Worm (Caenorhabditis elegans) whole organism, young adult: ENCODE data around the gene Y67D8C.2.

Experiments
- B0336.3 ChIP-seq: fragments of 200-800 bp; sonication (Bioruptor generic); IDR thresholded peaks from 2 replicates; pipeline ENCODE4 v1.3.6; 2022; ENCODE audit warnings: missing genetic modification characterization, missing compliant biosample characterization
- F10E7.11 ChIP-seq: sonication (generic microtip); optimal IDR thresholded peaks from 2 replicates; lab custom pipeline; 2017; ENCODE audit warnings: mild to moderate bottlenecking, missing genetic modification characterization, moderate library complexity, missing compliant biosample characterization
- F33H1.4 ChIP-seq: fragments of 200-800 bp; sonication (Bioruptor generic); IDR thresholded peaks from 2 replicates; pipeline ENCODE4 v1.3.6; 2022; ENCODE audit warnings: missing genetic modification reagents, missing genetic modification characterization, missing compliant biosample characterization
- F39B2.1 ChIP-seq: fragments of 200-800 bp; sonication (Bioruptor generic); IDR thresholded peaks from 2 replicates; pipeline ENCODE4 v1.3.6; 2022; ENCODE audit warnings: missing genetic modification reagents, missing genetic modification characterization, missing compliant biosample characterization
- F52B5.7 ChIP-seq: sonication (generic microtip); optimal IDR thresholded peaks from 2 replicates; lab custom pipeline; 2016; ENCODE audit warnings: mild to moderate bottlenecking, missing genetic modification characterization, missing compliant biosample characterization
- F57C9.4 ChIP-seq: sonication (generic microtip); optimal IDR thresholded peaks from 2 replicates; lab custom pipeline; 2017; ENCODE audit warnings: mild to moderate bottlenecking, missing genetic modification characterization, missing compliant biosample characterization
- T07F8.4 ChIP-seq: sonication (generic microtip); optimal IDR thresholded peaks from 2 replicates; lab custom pipeline; 2016; ENCODE audit warnings: mild to moderate bottlenecking, missing genetic modification characterization, moderate library complexity, missing compliant biosample characterization
- Y56A3A.18 ChIP-seq: fragments of 200-800 bp; sonication (Bioruptor generic); IDR thresholded peaks from 2 replicates; pipeline ENCODE4 v1.3.6; 2022; ENCODE audit warnings: missing genetic modification reagents, missing genetic modification characterization, missing compliant biosample characterization
- Y67H2A.10 ChIP-seq: fragments of 200-800 bp; sonication (Bioruptor generic); conservative IDR thresholded peaks from 2 replicates; pipeline ENCODE4 v1.3.6; 2022; ENCODE audit warnings: missing genetic modification reagents, missing genetic modification characterization, missing compliant biosample characterization
- Y79H2A.3 ChIP-seq: fragments of 200-800 bp; sonication (Bioruptor generic); conservative IDR thresholded peaks from 2 replicates; pipeline ENCODE4 v1.3.6; 2022; ENCODE audit warnings: missing genetic modification reagents, missing genetic modification characterization, missing compliant biosample characterization
- Y95B8A.8 ChIP-seq: fragments of 200-800 bp; sonication (Bioruptor generic); IDR thresholded peaks from 2 replicates; pipeline ENCODE4 v1.3.6; 2022; ENCODE audit warnings: missing genetic modification reagents, missing genetic modification characterization, missing compliant biosample characterization
- ZK185.1 ChIP-seq: sonication (generic microtip); optimal IDR thresholded peaks from 2 replicates; lab custom pipeline; 2016; ENCODE audit warnings: mild to moderate bottlenecking, missing genetic modification characterization, missing compliant biosample characterization; ENCODE audit not compliant: poor library complexity, severe bottlenecking
- aptf-3 ChIP-seq: fragments of 200-800 bp; sonication (Bioruptor generic); IDR thresholded peaks from 2 replicates; pipeline ENCODE4 v1.3.6; 2022; ENCODE audit warnings: missing genetic modification characterization, missing compliant biosample characterization
- attf-6 ChIP-seq: fragments of 200-800 bp; sonication (Bioruptor generic); IDR thresholded peaks from 2 replicates; pipeline ENCODE4 v1.3.6; 2022; ENCODE audit warnings: missing genetic modification reagents, missing genetic modification characterization, missing compliant biosample characterization
- cebp-1 ChIP-seq, 2 experiments: fragments of 200-800 bp in 1 of 2; sonication (Bioruptor generic) in 1 of 2; sonication (generic microtip) in 1 of 2; IDR thresholded peaks in 1 of 2; optimal IDR thresholded peaks in 1 of 2; 2 replicates each; pipeline versions ENCODE4 v1.3.6 to Lab custom; 2017 to 2022; ENCODE audit warnings: missing compliant biosample characterization in 2 of 2, missing genetic modification characterization in 2 of 2, mild to moderate bottlenecking in 1 of 2, missing genetic modification reagents in 1 of 2, moderate library complexity in 1 of 2
- efl-1 ChIP-seq: fragments of 150-350 bp; optimal IDR thresholded peaks from 2 replicates; lab custom pipeline; 2014; ENCODE audit warnings: missing biosample characterization, missing genetic modification reagents, missing genetic modification characterization
- fkh-3 ChIP-seq: sonication (generic microtip); optimal IDR thresholded peaks from 2 replicates; lab custom pipeline; 2016; ENCODE audit warnings: mild to moderate bottlenecking, missing genetic modification characterization, missing compliant biosample characterization
- hmg-1.2 ChIP-seq: fragments of 200-800 bp; sonication (Bioruptor generic); IDR thresholded peaks from 2 replicates; pipeline ENCODE4 v1.3.6; 2022; ENCODE audit warnings: missing genetic modification reagents, missing genetic modification characterization, missing compliant biosample characterization
- hsf-1 ChIP-seq: fragments of 200-800 bp; sonication (Bioruptor generic); IDR thresholded peaks from 2 replicates; pipeline ENCODE4 v1.3.6; 2022; ENCODE audit warnings: missing genetic modification reagents, missing genetic modification characterization, missing compliant biosample characterization
- let-526 ChIP-seq: fragments of 200-800 bp; sonication (Bioruptor generic); IDR thresholded peaks from 2 replicates; pipeline ENCODE4 v1.3.6; 2022; ENCODE audit warnings: missing genetic modification reagents, missing genetic modification characterization, missing compliant biosample characterization
- lin-26 ChIP-seq: fragments of 200-800 bp; sonication (Bioruptor generic); IDR thresholded peaks from 2 replicates; pipeline ENCODE4 v1.3.6; 2022; ENCODE audit warnings: missing genetic modification reagents, missing genetic modification characterization, missing compliant biosample characterization
- madf-8 ChIP-seq: fragments of 200-800 bp; sonication (Bioruptor generic); conservative IDR thresholded peaks from 2 replicates; pipeline ENCODE4 v1.3.6; 2022; ENCODE audit warnings: missing genetic modification reagents, missing genetic modification characterization, missing compliant biosample characterization
- mcd-1 ChIP-seq: fragments of 200-800 bp; sonication (Bioruptor generic); IDR thresholded peaks from 2 replicates; pipeline ENCODE4 v1.3.6; 2022; ENCODE audit warnings: missing genetic modification reagents, missing genetic modification characterization, missing compliant biosample characterization
- mxl-1 ChIP-seq: sonication (generic microtip); optimal IDR thresholded peaks from 2 replicates; lab custom pipeline; 2016; ENCODE audit warnings: missing genetic modification characterization, missing compliant biosample characterization
- nfyb-1 ChIP-seq: fragments of 200-800 bp; sonication (Bioruptor generic); IDR thresholded peaks from 2 replicates; pipeline ENCODE4 v1.3.6; 2022; ENCODE audit warnings: missing genetic modification reagents, missing genetic modification characterization, missing compliant biosample characterization
- nhr-80 ChIP-seq: sonication (generic microtip); optimal IDR thresholded peaks from 2 replicates; lab custom pipeline; 2016; ENCODE audit warnings: missing genetic modification characterization, missing compliant biosample characterization
- nhr-90 ChIP-seq: sonication (generic microtip); optimal IDR thresholded peaks from 2 replicates; lab custom pipeline; 2016; ENCODE audit warnings: missing genotype, mild to moderate bottlenecking, missing genetic modification characterization, missing compliant biosample characterization
- sea-2 ChIP-seq: fragments of 200-800 bp; sonication (Bioruptor generic); IDR thresholded peaks from 2 replicates; pipeline ENCODE4 v1.3.6; 2022; ENCODE audit warnings: missing genetic modification characterization, missing compliant biosample characterization
- snpc-1.1 ChIP-seq: sonication (generic microtip); optimal IDR thresholded peaks from 2 replicates; lab custom pipeline; 2017; ENCODE audit warnings: missing genetic modification characterization, mild to moderate bottlenecking, missing compliant biosample characterization, antibody characterized with exemption, moderate library complexity, missing genotype, missing genetic modification reagents; ENCODE audit not compliant: insufficient read depth
- snpc-1.3 ChIP-seq: sonication (generic microtip); optimal IDR thresholded peaks from 2 replicates; lab custom pipeline; 2017; ENCODE audit warnings: missing genetic modification characterization, mild to moderate bottlenecking, missing compliant biosample characterization, antibody characterized with exemption, moderate library complexity, missing genotype, missing genetic modification reagents; ENCODE audit not compliant: insufficient read depth
- tbp1 ChIP-seq: fragments of 200-800 bp; sonication (Bioruptor generic); optimal IDR thresholded peaks from 2 replicates; lab custom pipeline; 2018; ENCODE audit warnings: mild to moderate bottlenecking, missing genetic modification characterization, missing compliant biosample characterization
- unc-130 ChIP-seq: sonication (generic microtip); optimal IDR thresholded peaks from 2 replicates; lab custom pipeline; 2016; ENCODE audit warnings: missing genetic modification reagents, missing genetic modification characterization, missing compliant biosample characterization
- xnd-1 ChIP-seq: sonication (generic microtip); optimal IDR thresholded peaks from 2 replicates; lab custom pipeline; 2016; ENCODE audit warnings: missing genotype, missing genetic modification reagents, missing genetic modification characterization, missing compliant biosample characterization
- ztf-28 ChIP-seq: fragments of 200-800 bp; sonication (Bioruptor generic); IDR thresholded peaks from 2 replicates; pipeline ENCODE4 v1.3.6; 2022; ENCODE audit warnings: missing genetic modification reagents, missing genetic modification characterization, missing compliant biosample characterization
- ztf-3 ChIP-seq: fragments of 200-800 bp; sonication (Bioruptor generic); optimal IDR thresholded peaks from 2 replicates; lab custom pipeline; 2018; ENCODE audit warnings: mild to moderate bottlenecking, missing genetic modification characterization, missing compliant biosample characterization

The Y67D8C.2 gene

DNA sequence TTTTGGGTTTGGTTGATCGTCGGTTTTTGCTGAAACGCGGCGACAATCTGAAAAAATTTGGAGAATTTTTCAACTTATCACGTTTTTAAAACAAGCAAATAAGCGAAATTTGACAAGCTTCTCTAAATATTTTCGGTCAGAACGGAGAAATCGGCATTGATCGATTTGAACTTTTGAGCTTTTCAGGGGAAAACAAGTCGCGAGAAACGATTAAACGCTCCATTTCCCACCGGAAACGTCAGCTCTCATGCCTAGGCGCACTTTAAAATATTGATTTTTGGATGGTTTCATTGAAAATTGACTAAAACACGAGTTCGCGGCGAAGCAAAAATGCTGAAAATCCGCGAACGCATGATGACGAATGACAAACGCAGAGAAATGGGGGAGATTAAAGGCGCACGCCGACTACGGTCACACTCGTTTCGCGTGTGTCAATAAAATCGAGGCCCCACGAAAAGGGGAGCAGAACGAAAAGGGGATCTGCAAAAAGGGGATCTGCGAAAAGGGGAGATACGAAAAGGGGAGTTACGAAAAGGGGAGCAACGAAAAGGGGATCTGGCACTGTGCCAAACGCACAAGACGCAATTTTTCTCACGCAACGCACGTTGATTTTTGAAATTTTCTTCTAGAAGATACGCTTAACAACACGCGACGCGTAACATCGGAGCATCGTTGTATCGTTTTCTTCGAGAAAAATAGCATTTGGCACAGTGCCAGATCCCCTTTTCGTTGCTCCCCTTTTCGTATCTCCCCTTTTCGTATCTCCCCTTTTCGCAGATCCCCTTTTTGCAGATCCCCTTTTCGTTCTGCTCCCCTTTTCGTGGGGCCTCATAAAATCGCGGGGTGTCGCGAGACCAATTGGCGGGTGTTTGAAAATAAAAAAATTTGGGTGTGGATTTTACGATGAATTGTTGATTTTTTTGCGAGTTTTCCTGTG, 21.8 kb upstream of the Y67D8C.2 start, which contains the start of gene eel-1 (continued):
- TF ChIP-seq nfyb-1 (GFP tag; lab: Robert Waterston, UW) (peak; percentile 99), let-526 (GFP tag; lab: Robert Waterston, UW) (peak; percentile 98), hsf-1 (peak; percentile 92), ZK185.1 (tag; lab: Kevin White, UChicago) (peak; percentile 94), nhr-80 (tag; lab: Kevin White, UChicago) (peak; percentile 88), F39B2.1 (GFP tag; lab: Robert Waterston, UW) (peak; percentile 72; the same call in 1 of the 2 replicates), F57C9.4 (tag; lab: Kevin White, UChicago) (peak; percentile 34), B0336.3 (GFP tag; lab: Robert Waterston, UW) (peak; percentile 94), aptf-3 (GFP tag; lab: Robert Waterston, UW) (peak; percentile 97), nhr-90 (tag; lab: Kevin White, UChicago) (peak; percentile 72), Y67H2A.10 (GFP tag; lab: Robert Waterston, UW) (peak; percentile 96), efl-1 (GFP tag; lab: Kevin White, UChicago) (peak; percentile 83), mxl-1 (tag; lab: Kevin White, UChicago) (peak; percentile 26), F52B5.7 (tag; lab: Kevin White, UChicago) (peak; percentile 86), sea-2 (GFP tag; lab: Robert Waterston, UW) (peak; percentile 96)

DNA sequence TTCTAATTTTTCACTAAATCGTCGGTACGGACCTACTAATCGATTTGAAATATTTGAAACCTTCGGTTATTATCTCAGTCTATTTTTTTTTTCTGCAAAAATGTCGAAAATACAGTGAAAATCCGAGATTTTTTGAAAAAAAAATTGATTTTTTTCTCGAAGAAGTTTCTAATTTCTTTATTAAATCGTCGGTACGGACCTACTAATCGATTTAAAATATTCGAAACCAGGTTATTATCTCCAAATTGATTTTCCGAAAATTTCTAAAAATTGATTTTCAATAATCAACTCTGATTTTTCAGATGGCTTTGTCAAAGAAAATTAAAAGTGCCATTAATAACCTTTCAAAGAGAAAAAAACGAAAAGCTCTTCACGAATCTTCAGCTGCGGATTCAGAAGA, 18.7 kb upstream of the Y67D8C.2 start, which contains the start of gene ivph-3:
ivph-3 (plus strand) TSS at position 301 of the 400 bp plus-strand sequence.
- TF ChIP-seq ZK185.1 (tag; lab: Kevin White, UChicago) (no peak), T07F8.4 (tag; lab: Kevin White, UChicago) (no peak), ztf-28 (GFP tag; lab: Robert Waterston, UW) (no peak), cebp-1 (GFP tag; IDR thresholded peaks at IDR 0.05; lab: Robert Waterston, UW) (no peak), cebp-1 (tag; optimal IDR thresholded peaks at IDR 0.05; lab: Kevin White, UChicago) (no peak), xnd-1 (no peak), snpc-1.3 (tag; lab: Kevin White, UChicago) (no peak), unc-130 (GFP tag; lab: Kevin White, UChicago) (no peak), lin-26 (GFP tag; lab: Robert Waterston, UW) (no peak), Y95B8A.8 (GFP tag; lab: Robert Waterston, UW) (no peak), Y56A3A.18 (no peak), mxl-1 (tag; lab: Kevin White, UChicago) (no peak), Y79H2A.3 (GFP tag; lab: Robert Waterston, UW) (no peak), tbp1 (GFP tag; lab: Kevin White, UChicago) (no peak), attf-6 (GFP tag; lab: Robert Waterston, UW) (no peak), fkh-3 (tag; lab: Kevin White, UChicago) (no peak), F10E7.11 (tag; lab: Kevin White, UChicago) (no peak), F57C9.4 (tag; lab: Kevin White, UChicago) (no peak), ztf-3 (no peak)
- TF ChIP-seq, all 124 proteins: peak for 0

DNA sequence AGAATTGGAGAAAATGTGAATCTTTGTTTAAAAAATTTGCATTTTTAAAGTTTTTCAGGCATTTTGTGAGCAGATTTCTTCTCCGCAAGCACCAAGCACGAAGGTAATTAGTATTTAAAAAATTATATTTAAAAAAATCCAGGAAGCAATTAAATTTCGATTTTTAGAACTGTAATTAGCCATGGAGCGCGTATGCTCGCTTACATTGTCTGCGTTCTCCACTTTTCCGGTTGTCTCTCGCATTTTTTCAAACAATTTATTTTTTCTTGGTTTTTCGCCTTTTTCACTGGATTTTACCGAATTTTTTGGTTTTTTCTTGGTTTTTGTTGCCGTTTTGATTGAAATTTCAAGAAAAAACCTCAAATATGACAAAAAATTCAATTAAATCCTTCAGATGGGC, 16.8 kb upstream of the Y67D8C.2 start:
- TF ChIP-seq F33H1.4 = peak; percentile 34; the same call in 1 of the 2 replicates
- no peak for TF ChIP-seq ztf-28 (GFP tag; lab: Robert Waterston, UW)
- peak; percentile 48; the same call in 1 of the 2 replicates for TF ChIP-seq mcd-1
- no peak for TF ChIP-seq snpc-1.1 (tag; lab: Kevin White, UChicago)
- TF ChIP-seq madf-8 (GFP tag; lab: Robert Waterston, UW) = no peak
- TF ChIP-seq hmg-1.2 (GFP tag; lab: Robert Waterston, UW) = peak; percentile 83
